Fruit fly (Drosophila melanogaster) whole organism, embryonic: ENCODE measurements around the gene CG11737.

Experiments used
- Adf1 ChIP-seq: fragments of 200-800 bp; sonication (Bioruptor generic); IDR thresholded peaks from 2 replicates; pipeline ENCODE4 v1.3.6; 2022; ENCODE audit warnings: missing biosample characterization, missing genetic modification characterization
- Awh ChIP-seq: fragments of 200-800 bp; sonication (Bioruptor generic); IDR thresholded peaks from 2 replicates; pipeline ENCODE4, ENCODE4 v1.3.6; 2022; ENCODE audit warnings: missing biosample characterization, missing genetic modification characterization
- BEAF-32 ChIP-seq: fragments of 200-800 bp; sonication (Bioruptor generic); optimal IDR thresholded peaks from 3 replicates; lab custom pipeline; 2017; ENCODE audit warnings: missing biosample characterization, missing genetic modification characterization, mild to moderate bottlenecking, moderate library complexity, missing genetic modification reagents
- Bgb ChIP-seq: fragments of 200-800 bp; sonication (Bioruptor generic); IDR thresholded peaks from 2 replicates; pipeline ENCODE4 v1.3.6; 2022; ENCODE audit warnings: missing biosample characterization, missing genetic modification characterization; ENCODE audit not compliant: partially characterized antibody
- Blimp-1 ChIP-seq: fragments of 200-800 bp; sonication (Bioruptor generic); optimal IDR thresholded peaks from 3 replicates; lab custom pipeline; 2018; ENCODE audit warnings: missing biosample characterization, missing genetic modification characterization, mild to moderate bottlenecking, moderate library complexity, missing genetic modification reagents
- CG11504 ChIP-seq: fragments of 200-800 bp; sonication (Bioruptor generic); optimal IDR thresholded peaks from 3 replicates; lab custom pipeline; 2019; ENCODE audit warnings: missing biosample characterization, mild to moderate bottlenecking, missing genetic modification characterization, moderate library complexity
- CG14014 ChIP-seq: fragments of 200-800 bp; sonication (Bioruptor generic); IDR thresholded peaks from 2 replicates; pipeline ENCODE4 v1.3.6; 2022; ENCODE audit warnings: missing biosample characterization, missing genetic modification characterization
- CG1603 ChIP-seq: fragments of 200-800 bp; sonication (Bioruptor generic); optimal IDR thresholded peaks from 2 replicates; lab custom pipeline; 2019; ENCODE audit warnings: missing biosample characterization, mild to moderate bottlenecking, missing genetic modification characterization, moderate library complexity
- CG16863 ChIP-seq: fragments of 200-800 bp; sonication (Bioruptor generic); optimal IDR thresholded peaks from 3 replicates; lab custom pipeline; 2016; ENCODE audit warnings: missing biosample characterization, missing genetic modification characterization
- CG33557 ChIP-seq: fragments of 200-800 bp; sonication (Bioruptor generic); optimal IDR thresholded peaks from 2 replicates; lab custom pipeline; 2019; ENCODE audit warnings: missing biosample characterization, mild to moderate bottlenecking, missing genetic modification characterization, moderate library complexity
- CG5245 ChIP-seq: fragments of 200-800 bp; sonication (Bioruptor generic); optimal IDR thresholded peaks from 3 replicates; lab custom pipeline; 2016; ENCODE audit warnings: missing biosample characterization, missing genetic modification characterization
- CG6254 ChIP-seq: fragments of 200-800 bp; sonication (Bioruptor generic); optimal IDR thresholded peaks from 3 replicates; lab custom pipeline; 2017; ENCODE audit warnings: mild to moderate bottlenecking, missing biosample characterization, missing genetic modification reagents, missing genetic modification characterization
- CG7963 ChIP-seq: fragments of 200-800 bp; sonication (Bioruptor generic); IDR thresholded peaks from 3 replicates; pipeline ENCODE4 v1.3.6; 2022; ENCODE audit warnings: missing biosample characterization, missing genetic modification characterization; ENCODE audit not compliant: partially characterized antibody
- CG8290 ChIP-seq, 3 experiments: fragments of 200-800 bp; sonication (Bioruptor generic); optimal IDR thresholded peaks; 2 replicates each; lab custom pipeline; 2016 to 2019; ENCODE audit warnings: missing biosample characterization in 3 of 3, missing genetic modification characterization in 3 of 3, mild to moderate bottlenecking in 2 of 3, moderate library complexity in 1 of 3
- CG9437 ChIP-seq: fragments of 200-800 bp; sonication (Bioruptor generic); optimal IDR thresholded peaks from 2 replicates; lab custom pipeline; 2018; ENCODE audit warnings: missing biosample characterization, mild to moderate bottlenecking, missing genetic modification characterization
- CG9876 ChIP-seq: fragments of 200-800 bp; sonication (Bioruptor generic); optimal IDR thresholded peaks from 2 replicates; lab custom pipeline; 2016; ENCODE audit warnings: missing biosample characterization, missing genetic modification characterization
- CG9932 ChIP-seq: fragments of 200-800 bp; sonication (Bioruptor generic); IDR thresholded peaks from 2 replicates; pipeline ENCODE4 v1.3.6; 2022; ENCODE audit warnings: missing biosample characterization, missing genetic modification characterization
- Camta ChIP-seq: fragments of 200-800 bp; sonication (Bioruptor generic); optimal IDR thresholded peaks from 2 replicates; lab custom pipeline; 2016; ENCODE audit warnings: missing biosample characterization, missing genetic modification characterization
- Dp ChIP-seq: fragments of 200-800 bp; sonication (Bioruptor generic); optimal IDR thresholded peaks from 2 replicates; lab custom pipeline; 2018; ENCODE audit warnings: missing biosample characterization, mild to moderate bottlenecking, missing genetic modification characterization, moderate library complexity
- ERR ChIP-seq: fragments of 200-800 bp; sonication (Bioruptor generic); optimal IDR thresholded peaks from 2 replicates; lab custom pipeline; 2016; ENCODE audit warnings: missing biosample characterization, missing genetic modification characterization
- HLHmδ ChIP-seq: fragments of 200-800 bp; sonication (Bioruptor generic); optimal IDR thresholded peaks from 2 replicates; lab custom pipeline; 2018; ENCODE audit warnings: missing biosample characterization, mild to moderate bottlenecking, missing genetic modification characterization, moderate library complexity
- Hand ChIP-seq: fragments of 200-800 bp; sonication (Bioruptor generic); optimal IDR thresholded peaks from 2 replicates; lab custom pipeline; 2017; ENCODE audit warnings: mild to moderate bottlenecking, missing biosample characterization, missing genetic modification reagents, missing genetic modification characterization
- Lhr ChIP-seq: fragments of 200-800 bp; sonication (Bioruptor generic); optimal IDR thresholded peaks from 3 replicates; lab custom pipeline; 2017; ENCODE audit warnings: mild to moderate bottlenecking, missing biosample characterization, missing genetic modification reagents, missing genetic modification characterization
- Mad ChIP-seq: fragments of 200-800 bp; sonication (Bioruptor generic); optimal IDR thresholded peaks from 2 replicates; lab custom pipeline; 2016; ENCODE audit warnings: missing biosample characterization, missing genetic modification characterization
- Nf-YA ChIP-seq: fragments of 200-800 bp; sonication (Bioruptor generic); IDR thresholded peaks from 2 replicates; pipeline ENCODE4 v1.3.6; 2022; ENCODE audit warnings: missing biosample characterization, missing genetic modification characterization
- NfI ChIP-seq: fragments of 200-800 bp; sonication (Bioruptor generic); optimal IDR thresholded peaks from 3 replicates; lab custom pipeline; 2018; ENCODE audit warnings: missing biosample characterization, mild to moderate bottlenecking, missing genetic modification characterization, moderate library complexity
- Oli ChIP-seq: fragments of 200-800 bp; sonication (Bioruptor generic); optimal IDR thresholded peaks from 2 replicates; lab custom pipeline; 2018; ENCODE audit warnings: missing biosample characterization, mild to moderate bottlenecking, missing genetic modification characterization, moderate library complexity
- Usf ChIP-seq: fragments of 200-800 bp; sonication (Bioruptor generic); optimal IDR thresholded peaks from 2 replicates; lab custom pipeline; 2017; ENCODE audit warnings: missing genotype, missing biosample characterization, missing genetic modification characterization
- amos ChIP-seq: fragments of 200-800 bp; sonication (Bioruptor generic); IDR thresholded peaks from 2 replicates; pipeline ENCODE4 v1.3.6; 2022; ENCODE audit warnings: missing biosample characterization, missing genetic modification characterization; ENCODE audit not compliant: partially characterized antibody
- caup ChIP-seq: fragments of 200-800 bp; sonication (Bioruptor generic); optimal IDR thresholded peaks from 3 replicates; lab custom pipeline; 2017; ENCODE audit warnings: missing biosample characterization, mild to moderate bottlenecking, missing genetic modification characterization, moderate library complexity; ENCODE audit not compliant: severe bottlenecking
- disco-r ChIP-seq: fragments of 200-800 bp; sonication (Bioruptor generic); optimal IDR thresholded peaks from 2 replicates; lab custom pipeline; 2016; ENCODE audit warnings: missing biosample characterization, missing genetic modification characterization
- esg ChIP-seq: fragments of 200-800 bp; sonication (Bioruptor generic); conservative IDR thresholded peaks from 2 replicates; pipeline ENCODE4 v1.3.6; 2022; ENCODE audit warnings: missing biosample characterization, missing genetic modification characterization
- eyg ChIP-seq: fragments of 200-800 bp; sonication (Bioruptor generic); optimal IDR thresholded peaks from 3 replicates; lab custom pipeline; 2016; ENCODE audit warnings: missing biosample characterization, missing genetic modification characterization
- kah ChIP-seq: fragments of 200-800 bp; sonication (Bioruptor generic); optimal IDR thresholded peaks from 2 replicates; lab custom pipeline; 2018; ENCODE audit warnings: missing biosample characterization, mild to moderate bottlenecking, missing genetic modification characterization
- kay ChIP-seq: fragments of 200-800 bp; sonication (Bioruptor generic); optimal IDR thresholded peaks from 2 replicates; lab custom pipeline; 2016; ENCODE audit warnings: missing biosample characterization, missing genetic modification characterization
- klu ChIP-seq: fragments of 200-800 bp; sonication (Bioruptor generic); IDR thresholded peaks from 2 replicates; pipeline ENCODE4 v1.3.6; 2022; ENCODE audit warnings: missing biosample characterization, missing genetic modification characterization
- lov ChIP-seq, 2 experiments: fragments of 200-800 bp in 1 of 2; fragments of >200 bp in 1 of 2; sonication (Bioruptor generic) in 1 of 2; IDR thresholded peaks in 1 of 2; optimal IDR thresholded peaks in 1 of 2; 2 replicates in 1 of 2; 3 replicates in 1 of 2; pipeline versions ENCODE4 v1.3.6 to Lab custom; 2017 to 2022; ENCODE audit warnings: missing biosample characterization in 1 of 2, missing genetic modification characterization in 1 of 2
- mld ChIP-seq: fragments of 200-800 bp; sonication (Bioruptor generic); IDR thresholded peaks from 3 replicates; pipeline ENCODE4 v1.3.6; 2022; ENCODE audit warnings: missing biosample characterization, missing genetic modification characterization; ENCODE audit not compliant: partially characterized antibody
- otp ChIP-seq: fragments of 200-800 bp; sonication (Bioruptor generic); IDR thresholded peaks from 3 replicates; pipeline ENCODE4, ENCODE4 v1.3.6; 2022; ENCODE audit warnings: missing biosample characterization, missing genetic modification characterization
- seq ChIP-seq: fragments of 200-800 bp; sonication (Bioruptor generic); IDR thresholded peaks from 2 replicates; pipeline ENCODE4 v1.3.6; 2022; ENCODE audit warnings: missing biosample characterization, missing genetic modification characterization
- slbo ChIP-seq: fragments of 200-800 bp; sonication (Bioruptor generic); IDR thresholded peaks from 2 replicates; pipeline ENCODE4 v1.3.6; 2022; ENCODE audit warnings: missing biosample characterization, missing genetic modification characterization
- slp2 ChIP-seq: fragments of 200-800 bp; sonication (Bioruptor generic); optimal IDR thresholded peaks from 2 replicates; lab custom pipeline; 2016; ENCODE audit warnings: missing biosample characterization, missing genetic modification characterization
- so ChIP-seq: fragments of 200-800 bp; sonication (Bioruptor generic); IDR thresholded peaks from 3 replicates; pipeline ENCODE4 v1.3.6; 2022; ENCODE audit warnings: missing biosample characterization, missing genetic modification characterization
- sqz ChIP-seq: fragments of 200-800 bp; sonication (Bioruptor generic); optimal IDR thresholded peaks from 3 replicates; lab custom pipeline; 2018; ENCODE audit warnings: missing biosample characterization, mild to moderate bottlenecking, missing genetic modification characterization
- tll ChIP-seq, 2 experiments: fragments of 200-800 bp in 1 of 2; fragments of >200 bp in 1 of 2; sonication (Bioruptor generic) in 1 of 2; optimal IDR thresholded peaks; 2 replicates each; lab custom pipeline; 2017 to 2019; ENCODE audit warnings: missing biosample characterization in 2 of 2, missing genetic modification characterization in 2 of 2, mild to moderate bottlenecking in 1 of 2, moderate library complexity in 1 of 2
- toy ChIP-seq: fragments of 200-800 bp; sonication (Bioruptor generic); IDR thresholded peaks from 2 replicates; pipeline ENCODE4 v1.3.6; 2022; ENCODE audit warnings: missing biosample characterization, missing genetic modification characterization
- tup ChIP-seq: fragments of 200-800 bp; sonication (Bioruptor generic); optimal IDR thresholded peaks from 2 replicates; lab custom pipeline; 2016; ENCODE audit warnings: missing biosample characterization, mild to moderate bottlenecking, missing genetic modification characterization, moderate library complexity
- unc-4 ChIP-seq: fragments of 200-800 bp; sonication (Bioruptor generic); IDR thresholded peaks from 2 replicates; pipeline ENCODE4 v1.3.6; 2022; ENCODE audit warnings: missing biosample characterization, missing genetic modification characterization; ENCODE audit not compliant: partially characterized antibody

The CG11737 gene

DNA sequence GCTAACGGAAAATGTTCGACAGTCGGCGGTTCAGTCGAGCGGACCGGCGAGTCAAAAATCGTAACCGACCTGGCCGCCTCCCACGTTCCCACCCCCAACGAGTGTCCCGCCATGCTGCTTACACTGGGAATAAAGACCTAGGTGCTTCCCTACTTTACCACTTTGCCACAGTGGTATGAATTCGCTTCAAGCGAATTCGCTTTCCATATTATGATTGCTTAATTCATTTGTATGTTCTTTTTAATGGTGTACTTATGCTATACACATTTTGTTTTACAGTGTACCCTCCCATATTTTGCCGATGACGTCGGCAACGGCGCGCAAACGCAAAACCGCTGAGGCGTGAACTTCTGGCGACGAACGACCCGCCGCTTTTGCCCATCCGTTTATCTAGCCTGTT, 34.8 kb upstream of the CG11737 start (continued):
- 0 out of 2 replicates have a peak, but pooled peaks have one; percentile 18 for TF ChIP-seq Nf-YA (GFP tag; lab: Robert Waterston, UW)
- TF ChIP-seq CG8290 (GFP tag; optimal IDR thresholded peaks at IDR 0.05; lab: Kevin White, UChicago) = no peak
- peak in 1 of 2 experiments; percentile 83 for TF ChIP-seq CG8290 (tag; optimal IDR thresholded peaks at IDR 0.05; lab: Kevin White, UChicago)
- TF ChIP-seq Mad (GFP tag; lab: Kevin White, UChicago) = peak; percentile 44
- TF ChIP-seq esg (GFP tag; lab: Robert Waterston, UW) = peak; percentile 78
- TF ChIP-seq seq = peak; percentile 67; the same call in 1 of the 2 replicates
- TF ChIP-seq unc-4 (GFP tag; lab: Robert Waterston, UW) = no peak
- no peak for TF ChIP-seq Usf
- TF ChIP-seq HLHmδ (GFP tag; lab: Kevin White, UChicago) = no peak
- peak; percentile 55 for TF ChIP-seq Camta (GFP tag; lab: Kevin White, UChicago)
- TF ChIP-seq disco-r = peak; percentile 20
- TF ChIP-seq eyg (GFP tag; lab: Kevin White, UChicago) = no peak
- TF ChIP-seq amos (GFP tag; lab: Robert Waterston, UW) = no peak
- no peak for TF ChIP-seq mld (GFP tag; lab: Robert Waterston, UW)
- TF ChIP-seq Dp = no peak
- peak; percentile 17 for TF ChIP-seq Lhr (GFP tag; lab: Kevin White, UChicago)
- TF ChIP-seq CG5245 = peak; percentile 72
- no peak for TF ChIP-seq ERR (GFP tag; lab: Kevin White, UChicago)
- peak; percentile 71 for TF ChIP-seq Oli (tag; lab: Kevin White, UChicago)
- peak; percentile 22 for TF ChIP-seq tup (GFP tag; lab: Kevin White, UChicago)
- peak; percentile 82 for TF ChIP-seq slbo (GFP tag; lab: Robert Waterston, UW)
- TF ChIP-seq Hand (GFP tag; lab: Kevin White, UChicago) = peak; percentile 62
- TF ChIP-seq CG14014 (GFP tag; lab: Robert Waterston, UW) = peak; percentile 81; the same call in 1 of the 2 replicates
- no peak for TF ChIP-seq BEAF-32 (GFP tag; lab: Kevin White, UChicago)
- no peak for TF ChIP-seq lov (optimal IDR thresholded peaks at IDR 0.05; lab: Kevin White, UChicago)
- TF ChIP-seq lov (GFP tag; IDR thresholded peaks at IDR 0.05; lab: Robert Waterston, UW) = peak; percentile 81; the same call in 1 of the 3 replicates
- peak; percentile 68 for TF ChIP-seq Blimp-1 (GFP tag; lab: Kevin White, UChicago)
- TF ChIP-seq kay = no peak
- no peak for TF ChIP-seq sqz
- peak; percentile 71 for TF ChIP-seq caup (GFP tag; lab: Kevin White, UChicago)
- peak; percentile 48 for TF ChIP-seq slp2 (GFP tag; lab: Kevin White, UChicago)
- no peak for TF ChIP-seq Bgb
- TF ChIP-seq klu (GFP tag; lab: Robert Waterston, UW) = peak; percentile 58
- peak; percentile 73; the same call in 2 of the 3 replicates for TF ChIP-seq so (GFP tag; lab: Robert Waterston, UW)
- TF ChIP-seq CG1603 (tag; lab: Kevin White, UChicago) = peak; percentile 84
- peak; percentile 68 for TF ChIP-seq toy (GFP tag; lab: Robert Waterston, UW)
- peak; percentile 82 for TF ChIP-seq CG11504 (tag; lab: Kevin White, UChicago)
- TF ChIP-seq Adf1 (GFP tag; lab: Robert Waterston, UW) = no peak
- TF ChIP-seq otp (GFP tag; lab: Robert Waterston, UW) = peak; percentile 61; the same call in 1 of the 3 replicates
- peak; percentile 38 for TF ChIP-seq CG9876 (GFP tag; lab: Kevin White, UChicago)
- TF ChIP-seq NfI (GFP tag; lab: Kevin White, UChicago) = peak; percentile 70
- TF ChIP-seq CG9932 (GFP tag; lab: Robert Waterston, UW) = peak; percentile 59
- TF ChIP-seq CG7963 (GFP tag; lab: Robert Waterston, UW) = no peak
- TF ChIP-seq CG6254 = peak; percentile 64
- TF ChIP-seq kah (GFP tag; lab: Kevin White, UChicago) = peak; percentile 12
- peak; percentile 31 for TF ChIP-seq CG16863
- TF ChIP-seq tll (GFP tag; optimal IDR thresholded peaks at IDR 0.05; lab: Kevin White, UChicago) = no peak
- TF ChIP-seq Awh (GFP tag; lab: Robert Waterston, UW) = peak; percentile 60; the same call in 1 of the 2 replicates
- peak; percentile 19 for TF ChIP-seq CG33557 (GFP tag; lab: Kevin White, UChicago)
- peak; percentile 6 for TF ChIP-seq CG9437 (GFP tag; lab: Kevin White, UChicago)
